Worm (Caenorhabditis elegans) whole organism, young adult: ENCODE measurements around the gene col-104.
A peak's percentile ranks its signal among the peaks of the same experiment; 100 is the strongest.

Experiments
- C06A6.2 ChIP-seq: fragments of 200-800 bp; sonication (Bioruptor generic); conservative IDR thresholded peaks from 2 replicates; pipeline ENCODE4 v1.3.6; 2022; ENCODE audit warnings: missing genetic modification characterization, missing compliant biosample characterization
- F33H1.4 ChIP-seq: fragments of 200-800 bp; sonication (Bioruptor generic); IDR thresholded peaks from 2 replicates; pipeline ENCODE4 v1.3.6; 2022; ENCODE audit warnings: missing genetic modification reagents, missing genetic modification characterization, missing compliant biosample characterization
- ama-1 ChIP-seq, 3 experiments: fragments of 150-350 bp in 1 of 3; sonication (generic microtip) in 2 of 3; optimal IDR thresholded peaks; 2 replicates each; lab custom pipeline; 2014 to 2018; ENCODE audit warnings: missing biosample characterization in 2 of 3, missing genetic modification characterization in 2 of 3, missing genetic modification reagents in 2 of 3
- dpff-1 ChIP-seq: sonication (generic microtip); optimal IDR thresholded peaks from 2 replicates; lab custom pipeline; 2017; ENCODE audit warnings: mild to moderate bottlenecking, missing genetic modification characterization, missing compliant biosample characterization
- efl-1 ChIP-seq: fragments of 150-350 bp; optimal IDR thresholded peaks from 2 replicates; lab custom pipeline; 2014; ENCODE audit warnings: missing biosample characterization, missing genetic modification reagents, missing genetic modification characterization
- ekl-4 ChIP-seq: fragments of 200-800 bp; sonication (Bioruptor generic); IDR thresholded peaks from 2 replicates; pipeline ENCODE4 v1.3.6; 2022; ENCODE audit warnings: missing genetic modification reagents, missing genetic modification characterization, missing compliant biosample characterization
- ets-4 ChIP-seq: fragments of 200-800 bp; sonication (Bioruptor generic); optimal IDR thresholded peaks from 2 replicates; lab custom pipeline; 2018; ENCODE audit warnings: mild to moderate bottlenecking, missing genetic modification characterization, missing compliant biosample characterization
- lin-35 ChIP-seq, 3 experiments: fragments of 150-350 bp in 2 of 3; sonication (generic microtip) in 1 of 3; optimal IDR thresholded peaks; 2 replicates each; lab custom pipeline; 2014 to 2018; ENCODE audit warnings: missing biosample characterization in 3 of 3, missing genetic modification characterization in 3 of 3, missing genetic modification reagents in 3 of 3
- lin-40 ChIP-seq: sonication (generic microtip); optimal IDR thresholded peaks from 2 replicates; lab custom pipeline; 2016; ENCODE audit warnings: missing genetic modification characterization, mild to moderate bottlenecking, missing compliant biosample characterization, missing genotype, missing genetic modification reagents
- rec-8 ChIP-seq, 2 experiments: sonication (generic microtip); optimal IDR thresholded peaks; 2 replicates each; lab custom pipeline; 2016; ENCODE audit warnings: mild to moderate bottlenecking in 2 of 2, missing genetic modification characterization in 2 of 2, missing genetic modification reagents in 2 of 2, missing genotype in 2 of 2, missing biosample characterization in 1 of 2, missing compliant biosample characterization in 1 of 2, moderate library complexity in 1 of 2
- unc-62 ChIP-seq: fragments of 150-350 bp; optimal IDR thresholded peaks from 2 replicates; lab custom pipeline; 2014; ENCODE audit warnings: missing biosample characterization, missing genetic modification reagents, missing genetic modification characterization
- ztf-22 ChIP-seq: fragments of 200-800 bp; sonication (Bioruptor generic); optimal IDR thresholded peaks from 2 replicates; lab custom pipeline; 2018; ENCODE audit warnings: mild to moderate bottlenecking, missing genetic modification characterization, moderate library complexity, missing compliant biosample characterization
- ztf-3 ChIP-seq: fragments of 200-800 bp; sonication (Bioruptor generic); optimal IDR thresholded peaks from 2 replicates; lab custom pipeline; 2018; ENCODE audit warnings: mild to moderate bottlenecking, missing genetic modification characterization, missing compliant biosample characterization

DNA sequence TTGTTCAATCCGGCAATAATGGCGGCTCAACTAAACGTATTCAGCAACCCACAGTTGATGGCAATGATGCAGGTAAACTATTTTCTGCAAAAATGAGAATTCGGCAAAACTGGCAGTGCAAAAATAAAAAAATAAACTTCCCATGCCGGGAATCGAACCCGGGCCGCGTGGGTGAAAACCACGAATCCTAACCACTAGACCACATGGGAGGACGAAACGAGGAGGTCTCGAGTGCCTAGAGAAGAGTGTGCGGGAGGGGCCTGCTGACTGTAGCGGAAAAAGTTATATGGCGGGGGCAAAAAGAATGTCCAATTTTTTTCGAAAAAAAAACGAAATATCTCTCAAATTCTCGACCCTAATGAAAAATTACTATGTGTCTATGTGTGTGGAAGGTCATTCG lies 33.0 kb upstream of the col-104 start:
- TF ChIP-seq ztf-22 (GFP tag; lab: Kevin White, UChicago) (no peak), rec-8 (tag; optimal IDR thresholded peaks at IDR 0.05; lab: Kevin White, UChicago) (peak; percentile 4 to 59), ets-4 (GFP tag; lab: Kevin White, UChicago) (no peak), ekl-4 (GFP tag; lab: Robert Waterston, UW) (no peak), unc-62 (GFP tag; lab: Kevin White, UChicago) (no peak), lin-35 (GFP tag; optimal IDR thresholded peaks at IDR 0.05; lab: Kevin White, UChicago) (peak in 1 of 3 experiments; percentile 46), dpff-1 (tag; lab: Kevin White, UChicago) (no peak), F33H1.4 (GFP tag; lab: Robert Waterston, UW) (no peak), efl-1 (GFP tag; lab: Kevin White, UChicago) (no peak), ama-1 (optimal IDR thresholded peaks at IDR 0.05; lab: Kevin White, UChicago) (no peak), ama-1 (GFP tag; optimal IDR thresholded peaks at IDR 0.05; lab: Kevin White, UChicago) (peak in 1 of 2 experiments; percentile 47), lin-40 (tag; lab: Kevin White, UChicago) (peak; percentile 46), ztf-3 (no peak), C06A6.2 (GFP tag; lab: Robert Waterston, UW) (0 out of 2 replicates have a peak, but pooled peaks have one; percentile 32)
